Worm (Caenorhabditis elegans): ENCODE data around the gene pps-1.

DNA sequence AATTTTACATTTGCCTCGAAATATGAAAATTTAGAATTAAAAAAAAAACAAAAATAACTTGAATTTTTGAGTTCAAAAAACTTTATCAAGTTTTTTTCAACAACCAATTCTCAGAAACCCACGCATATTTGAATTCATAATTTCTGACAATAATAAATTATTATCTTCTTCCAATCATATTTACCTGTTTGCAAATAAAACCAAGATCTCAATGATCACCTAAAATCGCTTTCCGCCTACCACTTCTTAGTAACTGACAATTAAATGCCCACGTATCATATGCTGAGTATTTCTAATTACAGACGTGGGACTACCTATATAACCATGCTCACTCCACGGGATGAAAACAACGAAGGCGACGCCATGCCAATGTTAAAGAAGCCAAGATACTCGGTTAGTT, at the start of gene pps-1:
- TF ChIP-seq W03F9.2 (tag; optimal IDR thresholded peaks at IDR 0.05) (no peak), dao-5 (tag; optimal IDR thresholded peaks at IDR 0.05) (no peak)
